Worm (Caenorhabditis elegans): ENCODE data around the gene K01A12.3.

Gene K01A12.3

DNA sequence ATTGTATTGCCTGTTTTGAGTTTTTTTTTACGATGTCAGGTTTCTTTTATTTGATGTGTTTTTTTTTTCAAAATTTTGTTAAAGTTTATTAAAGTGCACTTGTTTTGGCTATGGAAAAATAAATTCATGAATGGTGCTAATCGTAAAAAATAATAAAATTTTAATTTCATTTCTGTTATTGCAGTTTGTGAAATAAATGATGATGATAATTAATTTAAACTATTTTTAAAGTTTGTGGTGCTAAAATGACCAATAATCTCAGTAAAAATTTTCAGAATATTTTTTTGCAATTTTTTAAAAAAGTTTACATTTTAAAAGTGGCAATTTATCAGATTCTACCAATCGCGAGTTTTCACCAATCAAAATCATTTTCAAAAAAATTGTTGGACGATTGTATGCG, 18.8 kb upstream of the K01A12.3 start, which contains the start of gene stg-2:
Gene stg-2 (minus strand): TSS at position 101 of the 400 bp plus-strand sequence.
- TF ChIP-seq cebp-1 (GFP tag; IDR thresholded peaks at IDR 0.05) (no peak), cebp-1 (tag; optimal IDR thresholded peaks at IDR 0.05) (no peak), F37B4.10 (GFP tag; IDR thresholded peaks at IDR 0.05) (no peak), K12H6.12 (tag; optimal IDR thresholded peaks at IDR 0.05) (no peak), F39B2.1 (GFP tag; IDR thresholded peaks at IDR 0.05) (no peak), madf-6 (GFP tag; IDR thresholded peaks at IDR 0.05) (no peak), lin-40 (tag; optimal IDR thresholded peaks at IDR 0.05) (no peak), tbx-9 (tag; optimal IDR thresholded peaks at IDR 0.05; ENCODE audit: borderline replicate concordance) (no peak), mel-28 (tag; optimal IDR thresholded peaks at IDR 0.05; ENCODE audit: borderline replicate concordance) (no peak)

DNA sequence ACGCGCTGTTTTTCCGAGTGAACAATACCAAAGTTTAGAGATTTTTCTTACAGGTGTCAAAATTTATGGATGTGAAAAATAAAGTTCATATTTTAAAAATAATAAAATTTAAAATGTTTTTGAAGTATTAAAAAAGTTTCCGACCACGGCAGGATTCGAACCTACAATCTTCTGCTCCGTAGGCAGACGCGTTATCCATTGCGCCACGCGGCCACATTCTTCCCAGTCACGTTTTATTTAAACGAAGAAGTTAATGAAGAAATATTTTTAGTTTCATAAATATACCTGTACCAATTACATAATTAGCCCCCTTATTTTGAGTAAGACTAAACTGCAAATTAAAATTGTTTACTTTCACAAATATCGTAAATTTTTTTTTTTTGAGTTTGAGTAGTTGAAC, 15.7 kb upstream of the K01A12.3 start:
- TF ChIP-seq B0035.1 (tag; optimal IDR thresholded peaks at IDR 0.05): peak; percentile 65
- peak; percentile 53 for TF ChIP-seq mxl-1 (tag; optimal IDR thresholded peaks at IDR 0.05)
- 0 out of 2 replicates have a peak, but pooled peaks have one; percentile 54 for TF ChIP-seq ceh-40 (GFP tag; IDR thresholded peaks at IDR 0.05)
- no peak for TF ChIP-seq tlf-1 (GFP tag; optimal IDR thresholded peaks at IDR 0.05)
- TF ChIP-seq attf-5 (GFP tag; optimal IDR thresholded peaks at IDR 0.05): peak; percentile 6
- TF ChIP-seq mel-28 (tag; optimal IDR thresholded peaks at IDR 0.05; ENCODE audit: borderline replicate concordance): no peak
- peak; percentile 92 for TF ChIP-seq rpc-1 (optimal IDR thresholded peaks at IDR 0.05)
- peak; percentile 98 for TF ChIP-seq rpc-1 (tag; optimal IDR thresholded peaks at IDR 0.05)
- TF ChIP-seq mcd-1 (GFP tag; IDR thresholded peaks at IDR 0.05): no peak
- peak; percentile 42 for TF ChIP-seq athp-1 (tag; optimal IDR thresholded peaks at IDR 0.05)
- peak; percentile 71 for TF ChIP-seq ZK185.1 (tag; optimal IDR thresholded peaks at IDR 0.05; ENCODE audit: poor library complexity, severe bottlenecking)
- TF ChIP-seq hmg-20 (GFP tag; IDR thresholded peaks at IDR 0.05): no peak
- peak; percentile 83 for TF ChIP-seq die-1 (tag; optimal IDR thresholded peaks at IDR 0.05)
- no peak for TF ChIP-seq ama-1 (optimal IDR thresholded peaks at IDR 0.05)
- peak; percentile 6 to 65 for TF ChIP-seq ama-1 (GFP tag; optimal IDR thresholded peaks at IDR 0.05)
- no peak for TF ChIP-seq ceh-27 (GFP tag; optimal IDR thresholded peaks at IDR 0.05)
- no peak for TF ChIP-seq B0336.3 (GFP tag; IDR thresholded peaks at IDR 0.05)
- TF ChIP-seq hlh-12 (tag; optimal IDR thresholded peaks at IDR 0.05): peak; percentile 71
- TF ChIP-seq attf-6 (GFP tag; IDR thresholded peaks at IDR 0.05): no peak
- TF ChIP-seq nfyb-1 (GFP tag; IDR thresholded peaks at IDR 0.05): 0 out of 2 replicates have a peak, but pooled peaks have one; percentile 34
- TF ChIP-seq aptf-2 (GFP tag; conservative IDR thresholded peaks at IDR 0.05): no peak
- TF ChIP-seq lin-26 (GFP tag; IDR thresholded peaks at IDR 0.05): peak; percentile 88
- TF ChIP-seq dpl-1 (GFP tag; optimal IDR thresholded peaks at IDR 0.05): no peak
- no peak for TF ChIP-seq K11D2.4 (GFP tag; IDR thresholded peaks at IDR 0.05)
- peak; percentile 69 for TF ChIP-seq nhr-90 (tag; optimal IDR thresholded peaks at IDR 0.05)
- TF ChIP-seq rcor-1 (GFP tag; IDR thresholded peaks at IDR 0.05): peak; percentile 73
- peak; percentile 54 for TF ChIP-seq snpc-3.4 (tag; optimal IDR thresholded peaks at IDR 0.05)
- peak; percentile 86 for TF ChIP-seq B0261.1 (tag; optimal IDR thresholded peaks at IDR 0.05)
- peak; percentile 40 for TF ChIP-seq lin-54 (GFP tag; optimal IDR thresholded peaks at IDR 0.05)
- TF ChIP-seq tbp1 (GFP tag; optimal IDR thresholded peaks at IDR 0.05): peak; percentile 90
- TF ChIP-seq ztf-18 (tag; optimal IDR thresholded peaks at IDR 0.05): peak; percentile 51
- no peak for TF ChIP-seq tbx-9 (tag; optimal IDR thresholded peaks at IDR 0.05; ENCODE audit: borderline replicate concordance)
- peak; percentile 45 for TF ChIP-seq madf-10 (tag; optimal IDR thresholded peaks at IDR 0.05)
- peak; percentile 60 for TF ChIP-seq him-1 (tag; optimal IDR thresholded peaks at IDR 0.05)
- peak; percentile 75 for TF ChIP-seq snpc-1.3 (tag; optimal IDR thresholded peaks at IDR 0.05; ENCODE audit: insufficient read depth)
- peak; percentile 50 to 71 for TF ChIP-seq rec-8 (tag; optimal IDR thresholded peaks at IDR 0.05)
- peak; percentile 30; the same call in 1 of the 2 replicates for TF ChIP-seq madf-6 (GFP tag; IDR thresholded peaks at IDR 0.05)
- peak; percentile 68 for TF ChIP-seq snpc-1.1 (tag; optimal IDR thresholded peaks at IDR 0.05; ENCODE audit: insufficient read depth)
- TF ChIP-seq pbrm-1 (GFP tag; IDR thresholded peaks at IDR 0.05): peak; percentile 82
- TF ChIP-seq dox-1 (GFP tag; IDR thresholded peaks at IDR 0.05): peak; percentile 41; the same call in 1 of the 2 replicates
- TF ChIP-seq unc-130 (GFP tag; optimal IDR thresholded peaks at IDR 0.05): peak; percentile 27

All from whole organism, young adult.